Fruit fly (Drosophila melanogaster): ENCODE results near the gene Jhbp4.

dm6 chr3R:16004015-16004414, 39.3 kb upstream of the Jhbp4 start:
- TF ChIP-seq CG8478 (optimal IDR thresholded peaks at IDR 0.05) (no peak), CTCF (optimal IDR thresholded peaks at IDR 0.05) (peak; percentile 15 to 53)
